Fruit fly (Drosophila melanogaster) whole organism, wandering third instar larva: ENCODE results near the gene unc80.

Experiments
- Sp1 ChIP-seq: fragments of 200-800 bp; sonication (Bioruptor generic); optimal IDR thresholded peaks from 3 replicates; lab custom pipeline; 2019; ENCODE audit warnings: missing biosample characterization, mild to moderate bottlenecking, missing genetic modification characterization, moderate library complexity
- Vsx2 ChIP-seq: fragments of 200-300, 225-300 bp; sonication (Bioruptor generic); optimal IDR thresholded peaks from 2 replicates; lab custom pipeline; 2018; ENCODE audit warnings: missing biosample characterization, missing genetic modification characterization; ENCODE audit not compliant: partially characterized antibody
- ey ChIP-seq: fragments of 200-800 bp; sonication (Bioruptor generic); optimal IDR thresholded peaks from 2 replicates; lab custom pipeline; 2016; ENCODE audit warnings: missing biosample characterization, missing genetic modification characterization

DNA sequence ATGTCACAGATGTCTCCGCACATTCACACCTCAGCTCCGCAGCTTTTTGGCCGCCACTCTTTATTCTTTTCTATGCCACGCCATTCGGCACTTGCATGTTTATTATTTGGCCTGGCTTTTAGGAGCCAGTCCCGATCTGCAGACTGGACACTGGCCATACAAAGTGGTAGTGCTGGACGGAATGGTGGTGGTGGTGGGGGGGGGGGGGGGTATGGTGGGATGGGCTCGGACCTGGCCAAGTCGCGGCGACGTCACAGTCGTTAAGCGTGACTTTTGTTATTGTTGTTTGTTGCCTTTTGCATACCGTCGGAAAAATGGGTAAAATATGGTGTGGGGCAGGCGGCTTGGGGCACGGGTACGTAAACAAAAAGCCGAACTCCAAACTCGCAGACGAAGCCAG lies 22.8 kb downstream of the unc80 start:
- TF ChIP-seq Vsx2 (GFP tag; lab: Kevin White, UChicago): no peak
- TF ChIP-seq Sp1 (GFP tag; lab: Kevin White, UChicago): no peak
- TF ChIP-seq ey (GFP tag; lab: Kevin White, UChicago): no peak
